Fruit fly (Drosophila melanogaster) whole organism, embryonic: ENCODE measurements around the gene Sbf.

Experiments
- ATbp ChIP-seq: fragments of 200-800 bp; sonication (Bioruptor generic); optimal IDR thresholded peaks from 2 replicates; lab custom pipeline; 2017; ENCODE audit warnings: missing biosample characterization, mild to moderate bottlenecking, missing genetic modification characterization, missing genetic modification reagents
- Aef1 ChIP-seq: fragments of 200-800 bp; sonication (Bioruptor generic); IDR thresholded peaks from 3 replicates; pipeline ENCODE4 v1.3.6; 2022; ENCODE audit warnings: missing biosample characterization, missing genetic modification characterization
- Blimp-1 ChIP-seq: fragments of 200-800 bp; sonication (Bioruptor generic); optimal IDR thresholded peaks from 3 replicates; lab custom pipeline; 2018; ENCODE audit warnings: missing biosample characterization, missing genetic modification characterization, mild to moderate bottlenecking, moderate library complexity, missing genetic modification reagents
- C15 ChIP-seq: fragments of 200-800 bp; sonication (Bioruptor generic); IDR thresholded peaks from 3 replicates; pipeline ENCODE4 v1.3.6; 2022; ENCODE audit warnings: missing biosample characterization, missing genetic modification characterization
- CG10321 ChIP-seq: fragments of 200-800 bp; sonication (Bioruptor generic); IDR thresholded peaks from 2 replicates; pipeline ENCODE4 v1.3.6; 2022; ENCODE audit warnings: missing biosample characterization, missing genetic modification characterization
- CG10565 ChIP-seq: fragments of 200-800 bp; sonication (Bioruptor generic); optimal IDR thresholded peaks from 3 replicates; lab custom pipeline; 2016; ENCODE audit warnings: missing biosample characterization, mild to moderate bottlenecking, missing genetic modification characterization
- CG12155 ChIP-seq: fragments of 200-800 bp; sonication (Bioruptor generic); optimal IDR thresholded peaks from 3 replicates; lab custom pipeline; 2016; ENCODE audit warnings: missing biosample characterization, missing genetic modification characterization
- CG12659 ChIP-seq: fragments of 200-800 bp; sonication (Bioruptor generic); optimal IDR thresholded peaks from 3 replicates; lab custom pipeline; 2017; ENCODE audit warnings: mild to moderate bottlenecking, missing biosample characterization, missing genetic modification reagents, missing genetic modification characterization
- CG14965 ChIP-seq: fragments of 200-800 bp; sonication (Bioruptor generic); optimal IDR thresholded peaks from 2 replicates; lab custom pipeline; 2016; ENCODE audit warnings: missing biosample characterization, missing genetic modification characterization, borderline replicate concordance
- CG15269 ChIP-seq: fragments of 200-800 bp; sonication (Bioruptor generic); optimal IDR thresholded peaks from 2 replicates; lab custom pipeline; 2018; ENCODE audit warnings: missing biosample characterization, mild to moderate bottlenecking, missing genetic modification characterization, moderate library complexity
- CG15479 ChIP-seq: fragments of 200-800 bp; sonication (Bioruptor generic); optimal IDR thresholded peaks from 3 replicates; lab custom pipeline; 2019; ENCODE audit warnings: missing biosample characterization, mild to moderate bottlenecking, missing genetic modification characterization, moderate library complexity
- CG1647 ChIP-seq: fragments of 200-800 bp; sonication (Bioruptor generic); optimal IDR thresholded peaks from 3 replicates; lab custom pipeline; 2016; ENCODE audit warnings: missing biosample characterization, missing genetic modification characterization
- CG16815 ChIP-seq: fragments of 200-800 bp; sonication (Bioruptor generic); optimal IDR thresholded peaks from 3 replicates; lab custom pipeline; 2017; ENCODE audit warnings: missing biosample characterization, mild to moderate bottlenecking, missing genetic modification characterization
- CG17328 ChIP-seq: fragments of 200-800 bp; sonication (Bioruptor generic); IDR thresholded peaks from 2 replicates; pipeline ENCODE4 v1.3.6; 2022; ENCODE audit warnings: missing biosample characterization, missing genetic modification characterization
- CG18476 ChIP-seq: fragments of 200-800 bp; sonication (Bioruptor generic); optimal IDR thresholded peaks from 2 replicates; lab custom pipeline; 2016; ENCODE audit warnings: missing biosample characterization, mild to moderate bottlenecking, missing genetic modification characterization
- CG31388 ChIP-seq: fragments of 200-800 bp; sonication (Bioruptor generic); optimal IDR thresholded peaks from 2 replicates; lab custom pipeline; 2016; ENCODE audit warnings: missing biosample characterization, missing genetic modification characterization
- CG4360 ChIP-seq: fragments of 200-800 bp; sonication (Bioruptor generic); IDR thresholded peaks from 2 replicates; pipeline ENCODE4 v1.3.6; 2022; ENCODE audit warnings: missing biosample characterization, missing genetic modification characterization
- CG4730 ChIP-seq: fragments of 200-800 bp; sonication (Bioruptor generic); IDR thresholded peaks from 2 replicates; pipeline ENCODE4 v1.3.6; 2022; ENCODE audit warnings: missing biosample characterization, missing genetic modification characterization
- CG4854 ChIP-seq: fragments of 200-800 bp; sonication (Bioruptor generic); optimal IDR thresholded peaks from 2 replicates; lab custom pipeline; 2016; ENCODE audit warnings: missing biosample characterization, missing genetic modification characterization, inconsistent platforms
- CG5180 ChIP-seq: fragments of 200-800 bp; sonication (Bioruptor generic); optimal IDR thresholded peaks from 3 replicates; lab custom pipeline; 2017; ENCODE audit warnings: missing biosample characterization, missing genetic modification characterization, mild to moderate bottlenecking, moderate library complexity, missing genetic modification reagents
- CG6175 ChIP-seq: fragments of 200-800 bp; sonication (Bioruptor generic); IDR thresholded peaks from 3 replicates; pipeline ENCODE4 v1.3.6; 2022; ENCODE audit warnings: missing biosample characterization, missing genetic modification characterization
- CG7786 ChIP-seq: fragments of 200-800 bp; sonication (Bioruptor generic); optimal IDR thresholded peaks from 2 replicates; lab custom pipeline; 2016; ENCODE audit warnings: missing biosample characterization, missing genetic modification characterization
- CG9727 ChIP-seq: fragments of 200-800 bp; sonication (Bioruptor generic); optimal IDR thresholded peaks from 3 replicates; lab custom pipeline; 2017; ENCODE audit warnings: missing biosample characterization, mild to moderate bottlenecking, missing genetic modification characterization
- D19A ChIP-seq: fragments of 200-800 bp; optimal IDR thresholded peaks from 3 replicates; lab custom pipeline; 2019; ENCODE audit warnings: missing biosample characterization, mild to moderate bottlenecking, missing genetic modification characterization, moderate library complexity
- Dek ChIP-seq: fragments of 200-800 bp; sonication (Bioruptor generic); optimal IDR thresholded peaks from 3 replicates; lab custom pipeline; 2019; ENCODE audit warnings: missing biosample characterization, mild to moderate bottlenecking, missing genetic modification characterization, moderate library complexity
- Hr3 ChIP-seq: fragments of 200-800 bp; sonication (Bioruptor generic); optimal IDR thresholded peaks from 3 replicates; lab custom pipeline; 2016; ENCODE audit warnings: missing biosample characterization, missing genetic modification characterization
- Nf-YA ChIP-seq: fragments of 200-800 bp; sonication (Bioruptor generic); IDR thresholded peaks from 2 replicates; pipeline ENCODE4 v1.3.6; 2022; ENCODE audit warnings: missing biosample characterization, missing genetic modification characterization
- Ssrp ChIP-seq: fragments of 200-800 bp; sonication (Bioruptor generic); optimal IDR thresholded peaks from 2 replicates; lab custom pipeline; 2018; ENCODE audit warnings: missing biosample characterization, mild to moderate bottlenecking, missing genetic modification characterization, moderate library complexity
- Vsx1 ChIP-seq: fragments of 200-800 bp; sonication (Bioruptor generic); optimal IDR thresholded peaks from 2 replicates; lab custom pipeline; 2017; ENCODE audit warnings: missing biosample characterization, mild to moderate bottlenecking, missing genetic modification characterization, missing genetic modification reagents
- Xrp1 ChIP-seq: fragments of 200-800 bp; sonication (Bioruptor generic); IDR thresholded peaks from 2 replicates; pipeline ENCODE4 v1.3.6; 2022; ENCODE audit warnings: missing biosample characterization, missing genetic modification characterization
- bcd ChIP-seq: fragments of 200-800 bp; sonication (Bioruptor generic); optimal IDR thresholded peaks from 2 replicates; lab custom pipeline; 2017; ENCODE audit warnings: missing biosample characterization, mild to moderate bottlenecking, missing genetic modification characterization
- bowl ChIP-seq: fragments of 200-800 bp; sonication (Bioruptor generic); IDR thresholded peaks from 2 replicates; pipeline ENCODE4 v1.3.6; 2022; ENCODE audit warnings: missing biosample characterization, missing genetic modification characterization
- cato ChIP-seq: fragments of 200-800 bp; sonication (Bioruptor generic); optimal IDR thresholded peaks from 2 replicates; lab custom pipeline; 2016; ENCODE audit warnings: missing biosample characterization, missing genetic modification characterization, borderline replicate concordance
- chn ChIP-seq: fragments of 200-800 bp; sonication (Bioruptor generic); optimal IDR thresholded peaks from 2 replicates; lab custom pipeline; 2016; ENCODE audit warnings: missing biosample characterization, missing genetic modification characterization
- dimm ChIP-seq: fragments of 200-800 bp; sonication (Bioruptor generic); IDR thresholded peaks from 2 replicates; pipeline ENCODE4 v1.3.6; 2022; ENCODE audit warnings: missing biosample characterization, missing genetic modification characterization
- exex ChIP-seq: fragments of 200-800 bp; sonication (Bioruptor generic); optimal IDR thresholded peaks from 4 replicates; lab custom pipeline; 2018; ENCODE audit warnings: missing biosample characterization, mild to moderate bottlenecking, missing genetic modification characterization, moderate library complexity
- fru ChIP-seq: fragments of >200 bp; optimal IDR thresholded peaks from 2 replicates; lab custom pipeline; 2017
- gfzf ChIP-seq: fragments of 200-800 bp; sonication (Bioruptor generic); optimal IDR thresholded peaks from 2 replicates; lab custom pipeline; 2016; ENCODE audit warnings: missing biosample characterization, mild to moderate bottlenecking, missing genetic modification characterization, moderate library complexity
- ham ChIP-seq: fragments of 200-800 bp; sonication (Bioruptor generic); IDR thresholded peaks from 2 replicates; pipeline ENCODE4 v1.3.6; 2022; ENCODE audit warnings: missing biosample characterization, missing genetic modification characterization
- jing ChIP-seq: fragments of 200-800 bp; sonication (Bioruptor generic); optimal IDR thresholded peaks from 2 replicates; lab custom pipeline; 2018; ENCODE audit warnings: missing biosample characterization, mild to moderate bottlenecking, missing genetic modification characterization
- kni ChIP-seq: fragments of 200-800 bp; sonication (Bioruptor generic); optimal IDR thresholded peaks from 3 replicates; lab custom pipeline; 2017; ENCODE audit warnings: mild to moderate bottlenecking, missing biosample characterization, missing genetic modification reagents, missing genetic modification characterization
- lola ChIP-seq, 3 experiments: fragments of >200 bp in 2 of 3; fragments of 200-800 bp in 1 of 3; sonication (Bioruptor generic) in 1 of 3; optimal IDR thresholded peaks; 2 replicates each; lab custom pipeline; 2017 to 2019; ENCODE audit warnings: missing biosample characterization in 3 of 3, missing genetic modification characterization in 3 of 3, mild to moderate bottlenecking in 1 of 3, moderate library complexity in 1 of 3
- lov ChIP-seq, 2 experiments: fragments of 200-800 bp in 1 of 2; fragments of >200 bp in 1 of 2; sonication (Bioruptor generic) in 1 of 2; IDR thresholded peaks in 1 of 2; optimal IDR thresholded peaks in 1 of 2; 2 replicates in 1 of 2; 3 replicates in 1 of 2; pipeline versions ENCODE4 v1.3.6 to Lab custom; 2017 to 2022; ENCODE audit warnings: missing biosample characterization in 1 of 2, missing genetic modification characterization in 1 of 2
- luna ChIP-seq: fragments of 200-800 bp; sonication (Bioruptor generic); optimal IDR thresholded peaks from 2 replicates; lab custom pipeline; 2016; ENCODE audit warnings: missing biosample characterization, missing genetic modification characterization
- mam ChIP-seq: fragments of 200-800 bp; sonication (Bioruptor generic); optimal IDR thresholded peaks from 3 replicates; lab custom pipeline; 2016; ENCODE audit warnings: missing biosample characterization, missing genetic modification characterization
- ranshi ChIP-seq: fragments of 200-800 bp; sonication (Bioruptor generic); IDR thresholded peaks from 2 replicates; pipeline ENCODE4 v1.3.6; 2022; ENCODE audit warnings: missing biosample characterization, missing genetic modification characterization
- repo ChIP-seq: fragments of 200-800 bp; sonication (Bioruptor generic); optimal IDR thresholded peaks from 2 replicates; lab custom pipeline; 2016; ENCODE audit warnings: missing biosample characterization, missing genetic modification characterization
- trh ChIP-seq: fragments of 200-800 bp; sonication (Bioruptor generic); optimal IDR thresholded peaks from 2 replicates; lab custom pipeline; 2016; ENCODE audit warnings: missing biosample characterization, missing genetic modification characterization
- z ChIP-seq: fragments of 200-800 bp; sonication (Bioruptor generic); IDR thresholded peaks from 3 replicates; pipeline ENCODE4 v1.3.6; 2022; ENCODE audit warnings: missing biosample characterization, missing genetic modification characterization
- zf30C ChIP-seq: fragments of 200-800 bp; sonication (Bioruptor generic); optimal IDR thresholded peaks from 3 replicates; lab custom pipeline; 2018; ENCODE audit warnings: missing biosample characterization, mild to moderate bottlenecking, missing genetic modification characterization

Gene Sbf

dm6 chr3R:11780181-11780688 lies 16.5 kb downstream of the Sbf start (continued):
- TF ChIP-seq Vsx1 (GFP tag; lab: Kevin White, UChicago) (peak; percentile 89), bowl (GFP tag; lab: Robert Waterston, UW) (peak; percentile 48; the same call in 1 of the 2 replicates), CG18476 (GFP tag; lab: Kevin White, UChicago) (peak; percentile 82), trh (peak; percentile 87), kni (no peak), Aef1 (GFP tag; lab: Robert Waterston, UW) (peak; percentile 59; the same call in 1 of the 3 replicates), CG14965 (GFP tag; lab: Kevin White, UChicago) (no peak), CG4730 (GFP tag; lab: Robert Waterston, UW) (peak; percentile 68), CG5180 (GFP tag; lab: Kevin White, UChicago) (peak; percentile 79), CG10565 (peak; percentile 48), ham (no peak), CG4854 (GFP tag; lab: Kevin White, UChicago) (peak; percentile 59), Xrp1 (GFP tag; lab: Robert Waterston, UW) (peak; percentile 98), CG6175 (GFP tag; lab: Robert Waterston, UW) (no peak), exex (tag; lab: Kevin White, UChicago) (peak; percentile 24), ATbp (GFP tag; lab: Kevin White, UChicago) (peak; percentile 93), C15 (GFP tag; lab: Robert Waterston, UW) (no peak), CG12155 (peak; percentile 84), CG4360 (GFP tag; lab: Robert Waterston, UW) (peak; percentile 70), Dek (tag; lab: Kevin White, UChicago) (peak; percentile 67), Blimp-1 (GFP tag; lab: Kevin White, UChicago) (peak; percentile 93), ranshi (GFP tag; lab: Robert Waterston, UW) (peak; percentile 83), lov (optimal IDR thresholded peaks at IDR 0.05; lab: Kevin White, UChicago) (no peak), lov (GFP tag; IDR thresholded peaks at IDR 0.05; lab: Robert Waterston, UW) (peak; percentile 94), luna (GFP tag; lab: Kevin White, UChicago) (no peak), CG9727 (GFP tag; lab: Kevin White, UChicago) (peak; percentile 98), CG1647 (peak; percentile 26), chn (GFP tag; lab: Kevin White, UChicago) (peak; percentile 73), zf30C (GFP tag; lab: Kevin White, UChicago) (no peak), z (GFP tag; lab: Robert Waterston, UW) (peak; percentile 80; the same call in 2 of the 3 replicates), CG31388 (GFP tag; lab: Kevin White, UChicago) (peak; percentile 49), repo (GFP tag; lab: Kevin White, UChicago) (no peak), fru (no peak), CG17328 (peak; percentile 96), D19A (tag; lab: Kevin White, UChicago) (peak; percentile 96), cato (GFP tag; lab: Kevin White, UChicago) (peak; percentile 93), bcd (peak; percentile 92), CG7786 (no peak), CG16815 (GFP tag; lab: Kevin White, UChicago) (peak; percentile 97), lola (GFP tag; optimal IDR thresholded peaks at IDR 0.05; lab: Kevin White, UChicago) (peak in 1 of 3 experiments; percentile 100), Nf-YA (GFP tag; lab: Robert Waterston, UW) (peak; percentile 81), gfzf (no peak), CG12659 (GFP tag; lab: Kevin White, UChicago) (peak; percentile 85), CG10321 (GFP tag; lab: Robert Waterston, UW) (no peak), dimm (GFP tag; lab: Robert Waterston, UW) (peak; percentile 71), Hr3 (GFP tag; lab: Kevin White, UChicago) (peak; percentile 95), mam (GFP tag; lab: Kevin White, UChicago) (no peak), CG15269 (tag; lab: Kevin White, UChicago) (peak; percentile 78), CG15479 (peak; percentile 63), jing (peak; percentile 81), Ssrp (tag; lab: Kevin White, UChicago) (peak; percentile 97)
